Worm (Caenorhabditis elegans): ENCODE data around the gene sre-46.

DNA sequence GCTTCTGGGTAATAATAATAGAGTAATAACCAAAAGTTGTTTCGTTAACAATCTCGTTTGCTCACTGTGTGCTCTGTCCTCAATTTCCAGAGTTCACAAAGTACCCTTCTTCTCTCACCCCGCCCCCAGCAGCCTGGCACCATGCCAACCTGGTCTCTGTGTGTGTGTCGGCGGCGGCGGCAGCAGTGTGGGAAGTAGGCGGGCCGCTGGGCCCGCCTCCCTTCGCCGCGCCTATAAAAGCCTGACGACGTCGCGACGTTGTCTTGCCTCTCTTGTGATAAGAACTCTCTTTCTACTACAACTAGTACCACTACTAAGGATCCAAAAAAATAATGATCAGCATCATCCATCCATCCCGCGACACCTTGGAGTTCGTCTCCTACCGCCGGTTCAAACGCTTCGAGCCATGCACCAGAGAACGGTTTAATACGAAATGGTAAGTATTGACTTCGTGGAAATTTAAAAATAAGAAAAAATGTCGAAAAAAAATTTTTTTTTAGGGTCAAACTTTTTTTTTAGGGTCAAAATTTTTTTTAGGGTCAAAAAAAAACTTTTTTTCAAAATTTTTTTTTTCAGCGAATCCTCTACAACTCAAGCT is 52.2 kb downstream of the sre-46 start, which contains the start of gene C31C9.7:
- no peak for TF ChIP-seq pat-9 (tag; optimal IDR thresholded peaks at IDR 0.05)
- no peak for TF ChIP-seq pha-4 (tag; optimal IDR thresholded peaks at IDR 0.05)
- no peak for TF ChIP-seq tbx-2 (tag; optimal IDR thresholded peaks at IDR 0.05)
- no peak for TF ChIP-seq pqm-1 (tag; optimal IDR thresholded peaks at IDR 0.05)
- no peak for TF ChIP-seq sox-4 (tag; optimal IDR thresholded peaks at IDR 0.05)
- TF ChIP-seq lim-6 (tag; optimal IDR thresholded peaks at IDR 0.05) = no peak
- TF ChIP-seq hlh-15 (tag; optimal IDR thresholded peaks at IDR 0.05) = no peak
- TF ChIP-seq ama-1 (optimal IDR thresholded peaks at IDR 0.05) = no peak
- no peak for TF ChIP-seq sox-2 (GFP tag; IDR thresholded peaks at IDR 0.05)
- TF ChIP-seq unc-42 (tag; optimal IDR thresholded peaks at IDR 0.05) = no peak
- no peak for TF ChIP-seq ceh-24 (tag; optimal IDR thresholded peaks at IDR 0.05)
